Fruit fly (Drosophila melanogaster): ENCODE data around the gene Hipk.

Hipk gene

DNA sequence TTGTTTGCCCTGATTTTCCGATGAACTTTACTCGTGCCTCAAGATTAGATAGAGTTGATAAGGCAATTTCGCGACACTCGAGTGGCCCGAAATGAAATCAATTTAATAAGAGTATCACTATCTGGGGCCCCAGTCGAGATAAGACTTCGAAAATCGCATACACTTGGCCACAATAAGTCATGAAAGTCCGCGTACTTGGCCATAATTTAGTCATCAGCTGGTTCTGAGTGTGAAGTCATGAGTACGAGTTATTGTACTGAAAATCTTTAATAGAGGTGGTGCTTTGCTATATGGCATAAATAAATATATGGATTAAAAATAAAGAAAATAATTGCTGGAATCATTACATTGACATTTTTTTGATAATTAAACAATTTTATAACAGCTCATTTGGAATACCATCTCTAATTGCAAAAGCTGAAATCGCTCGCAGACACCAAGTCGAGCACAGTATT is 31.1 kb upstream of the Hipk start (continued):
- TF ChIP-seq pan (optimal IDR thresholded peaks at IDR 0.05) (no peak), pan (GFP tag; optimal IDR thresholded peaks at IDR 0.05 in 1 of 2, IDR thresholded peaks at IDR 0.05 in 1 of 2) (peak in 1 of 2 experiments; percentile 20), ATbp (GFP tag; optimal IDR thresholded peaks at IDR 0.05) (no peak), gem (tag; optimal IDR thresholded peaks at IDR 0.05) (peak; percentile 40), Lhr (GFP tag; optimal IDR thresholded peaks at IDR 0.05) (no peak), CG13424 (tag; optimal IDR thresholded peaks at IDR 0.05) (no peak), CG8359 (GFP tag; optimal IDR thresholded peaks at IDR 0.05; ENCODE audit: borderline replicate concordance) (no peak), CG4707 (GFP tag; optimal IDR thresholded peaks at IDR 0.05) (no peak), salm (tag; optimal IDR thresholded peaks at IDR 0.05) (no peak), CG9932 (GFP tag; IDR thresholded peaks at IDR 0.05) (peak; percentile 48), sd (tag; optimal IDR thresholded peaks at IDR 0.05) (peak; percentile 19), CG34376 (GFP tag; optimal IDR thresholded peaks at IDR 0.05) (peak; percentile 71), CG2875 (GFP tag; optimal IDR thresholded peaks at IDR 0.05) (no peak), CG7357 (GFP tag; IDR thresholded peaks at IDR 0.05) (no peak), Blimp-1 (GFP tag; optimal IDR thresholded peaks at IDR 0.05) (no peak), pum (GFP tag; optimal IDR thresholded peaks at IDR 0.05) (no peak), abd-A (tag; optimal IDR thresholded peaks at IDR 0.05) (no peak), CG6854 (GFP tag; optimal IDR thresholded peaks at IDR 0.05) (no peak), CG17568 (GFP tag; optimal IDR thresholded peaks at IDR 0.05) (peak; percentile 7), hb (GFP tag; IDR thresholded peaks at IDR 0.05; ENCODE audit: partially characterized antibody) (no peak), CG14441 (GFP tag; IDR thresholded peaks at IDR 0.05) (no peak), lmd (GFP tag; IDR thresholded peaks at IDR 0.05) (peak; percentile 20; the same call in 1 of the 2 replicates), CG31224 (GFP tag; IDR thresholded peaks at IDR 0.05) (peak; percentile 22; the same call in 1 of the 2 replicates), CG14860 (GFP tag; IDR thresholded peaks at IDR 0.05; ENCODE audit: partially characterized antibody) (no peak), CG10431 (GFP tag; optimal IDR thresholded peaks at IDR 0.05) (no peak), Meics (GFP tag; optimal IDR thresholded peaks at IDR 0.05) (peak; percentile 29), nerfin-1 (tag; optimal IDR thresholded peaks at IDR 0.05) (no peak), chinmo (GFP tag; IDR thresholded peaks at IDR 0.05; ENCODE audit: partially characterized antibody) (no peak), CG8290 (GFP tag; optimal IDR thresholded peaks at IDR 0.05) (no peak), CG8290 (tag; optimal IDR thresholded peaks at IDR 0.05) (no peak), Atf6 (GFP tag; IDR thresholded peaks at IDR 0.05) (peak; percentile 60; the same call in 1 of the 2 replicates), Eip74EF (GFP tag; optimal IDR thresholded peaks at IDR 0.05) (no peak), CG3281 (GFP tag; optimal IDR thresholded peaks at IDR 0.05) (peak; percentile 31), CG33557 (GFP tag; optimal IDR thresholded peaks at IDR 0.05) (no peak), CG10209 (GFP tag; optimal IDR thresholded peaks at IDR 0.05) (no peak), wdn (GFP tag; IDR thresholded peaks at IDR 0.05) (no peak), psq (GFP tag; optimal IDR thresholded peaks at IDR 0.05) (no peak), CG14014 (GFP tag; IDR thresholded peaks at IDR 0.05) (0 out of 2 replicates have a peak, but pooled peaks have one; percentile 24), CG2678 (tag; optimal IDR thresholded peaks at IDR 0.05) (peak; percentile 49), Hmr (GFP tag; optimal IDR thresholded peaks at IDR 0.05) (peak; percentile 37), kni (GFP tag; optimal IDR thresholded peaks at IDR 0.05) (no peak), Dip2 (GFP tag; IDR thresholded peaks at IDR 0.05) (no peak), CG8388 (GFP tag; optimal IDR thresholded peaks at IDR 0.05) (no peak), exex (tag; optimal IDR thresholded peaks at IDR 0.05) (peak; percentile 95), corto (GFP tag; optimal IDR thresholded peaks at IDR 0.05) (no peak), CG2120 (GFP tag; optimal IDR thresholded peaks at IDR 0.05) (peak; percentile 68), CG34224 (GFP tag; IDR thresholded peaks at IDR 0.05; ENCODE audit: partially characterized antibody) (no peak), CG7745 (tag; optimal IDR thresholded peaks at IDR 0.05) (no peak), CG2712 (tag; optimal IDR thresholded peaks at IDR 0.05) (no peak)

Data from whole organism, embryonic.